Fruit fly (Drosophila melanogaster): Measurements from ENCODE around the gene Hex-t2.

The Hex-t2 gene

DNA sequence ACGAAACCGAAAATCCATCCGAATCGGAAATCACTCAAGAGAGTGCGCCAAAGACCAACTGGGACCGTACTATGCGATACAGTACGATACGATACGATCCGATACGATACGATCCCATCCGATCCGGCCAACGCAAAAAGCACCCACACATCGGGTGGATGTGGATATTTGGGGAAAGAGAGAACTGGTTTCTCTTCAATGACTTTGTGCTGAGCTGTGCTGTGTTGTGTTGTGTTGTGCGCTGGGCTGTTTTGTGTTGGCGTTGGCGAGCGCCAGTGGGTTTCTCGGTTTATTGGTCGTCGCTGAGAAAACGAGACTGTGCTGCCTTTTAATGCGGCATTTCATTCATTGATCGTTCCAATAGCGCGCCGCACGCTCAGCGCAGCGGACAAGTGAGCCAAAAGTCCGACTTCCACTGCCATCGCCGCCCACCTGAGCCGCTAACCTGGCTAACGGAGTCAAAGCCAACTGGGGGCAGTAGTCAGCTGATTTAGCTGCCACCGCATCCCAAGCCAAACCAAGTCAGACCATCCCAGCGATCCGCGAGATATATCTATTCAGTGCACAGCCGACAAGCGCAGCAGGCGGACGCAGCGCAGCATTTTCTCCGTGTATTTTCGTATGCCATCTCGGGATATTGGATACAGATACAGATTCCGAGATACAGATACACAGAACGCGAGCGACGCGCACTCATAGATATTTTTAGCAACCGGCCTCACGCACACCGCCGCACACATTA is 9.8 kb upstream of the Hex-t2 start, which contains the start of gene tx:
Gene tx, plus strand, starts transcription at position 324 of the 742 bp plus-strand sequence.
- TF ChIP-seq Dif (GFP tag; optimal IDR thresholded peaks at IDR 0.05; ENCODE audit: partially characterized antibody) (peak; percentile 82), Jra (GFP tag; optimal IDR thresholded peaks at IDR 0.05) (no peak), brk (GFP tag; optimal IDR thresholded peaks at IDR 0.05) (peak; percentile 9), GATAd (GFP tag; optimal IDR thresholded peaks at IDR 0.05) (no peak), Dfd (GFP tag; optimal IDR thresholded peaks at IDR 0.05) (no peak), CG32264 (GFP tag; optimal IDR thresholded peaks at IDR 0.05) (no peak), Abd-B (GFP tag; optimal IDR thresholded peaks at IDR 0.05) (no peak), dl (GFP tag; optimal IDR thresholded peaks at IDR 0.05; ENCODE audit: insufficient read depth in 1 of 2, partially characterized antibody in 2 of 2) (peak in 1 of 2 experiments; percentile 45), rgr (GFP tag; optimal IDR thresholded peaks at IDR 0.05) (no peak), ey (GFP tag; optimal IDR thresholded peaks at IDR 0.05) (no peak), lola (GFP tag; optimal IDR thresholded peaks at IDR 0.05) (no peak), Sp1 (GFP tag; optimal IDR thresholded peaks at IDR 0.05) (no peak), foxo (GFP tag; optimal IDR thresholded peaks at IDR 0.05) (no peak), Vsx2 (GFP tag; optimal IDR thresholded peaks at IDR 0.05; ENCODE audit: partially characterized antibody) (peak; percentile 72), Myc (optimal IDR thresholded peaks at IDR 0.05) (no peak), br (GFP tag; optimal IDR thresholded peaks at IDR 0.05) (no peak), Mio (GFP tag; optimal IDR thresholded peaks at IDR 0.05) (no peak), usp (GFP tag; optimal IDR thresholded peaks at IDR 0.05) (no peak), Rel (GFP tag; optimal IDR thresholded peaks at IDR 0.05) (no peak), Rel (tag; optimal IDR thresholded peaks at IDR 0.05) (no peak), dmrt93B (GFP tag; optimal IDR thresholded peaks at IDR 0.05) (no peak), dsf (GFP tag; optimal IDR thresholded peaks at IDR 0.05; ENCODE audit: borderline replicate concordance) (no peak), CG9705 (GFP tag; optimal IDR thresholded peaks at IDR 0.05) (no peak)

dm6 chr3R:26442609-26443180 is 7.8 kb upstream of the Hex-t2 start:
- TF ChIP-seq rgr (GFP tag; optimal IDR thresholded peaks at IDR 0.05) (peak; percentile 27), sv (GFP tag; optimal IDR thresholded peaks at IDR 0.05) (no peak), Sp1 (GFP tag; optimal IDR thresholded peaks at IDR 0.05) (peak; percentile 4), lola (GFP tag; optimal IDR thresholded peaks at IDR 0.05) (no peak), Jra (GFP tag; optimal IDR thresholded peaks at IDR 0.05) (no peak), OdsH (GFP tag; optimal IDR thresholded peaks at IDR 0.05) (no peak), sage (GFP tag; optimal IDR thresholded peaks at IDR 0.05) (no peak), Dfd (GFP tag; optimal IDR thresholded peaks at IDR 0.05) (no peak), h (GFP tag; optimal IDR thresholded peaks at IDR 0.05) (peak; percentile 43), jim (GFP tag; optimal IDR thresholded peaks at IDR 0.05) (no peak)

dm6 chr3R:26443343-26443742 is 7.1 kb upstream of the Hex-t2 start:
- no peak for TF ChIP-seq CrebA (GFP tag; optimal IDR thresholded peaks at IDR 0.05; ENCODE audit: borderline replicate concordance)
- TF ChIP-seq sage (GFP tag; optimal IDR thresholded peaks at IDR 0.05): no peak
- no peak for TF ChIP-seq Rel (GFP tag; optimal IDR thresholded peaks at IDR 0.05)
- TF ChIP-seq Rel (tag; optimal IDR thresholded peaks at IDR 0.05): no peak
- no peak for TF ChIP-seq tai (GFP tag; optimal IDR thresholded peaks at IDR 0.05)
- no peak for TF ChIP-seq Jra (GFP tag; optimal IDR thresholded peaks at IDR 0.05)
- TF ChIP-seq br (GFP tag; optimal IDR thresholded peaks at IDR 0.05): no peak
- no peak for TF ChIP-seq usp (GFP tag; optimal IDR thresholded peaks at IDR 0.05)
- TF ChIP-seq HLH106 (tag; optimal IDR thresholded peaks at IDR 0.05): no peak
- TF ChIP-seq CG32264 (GFP tag; optimal IDR thresholded peaks at IDR 0.05): no peak

- no peak for TF ChIP-seq jim (GFP tag; optimal IDR thresholded peaks at IDR 0.05)
- TF ChIP-seq woc (GFP tag; optimal IDR thresholded peaks at IDR 0.05): no peak
- TF ChIP-seq N (GFP tag; optimal IDR thresholded peaks at IDR 0.05): no peak
- TF ChIP-seq Myc (optimal IDR thresholded peaks at IDR 0.05): no peak
- no peak for TF ChIP-seq CG9705 (GFP tag; optimal IDR thresholded peaks at IDR 0.05)
- TF ChIP-seq CrebA (GFP tag; optimal IDR thresholded peaks at IDR 0.05; ENCODE audit: borderline replicate concordance): no peak
- TF ChIP-seq Hr83 (GFP tag; optimal IDR thresholded peaks at IDR 0.05; ENCODE audit: poor library complexity, severe bottlenecking): no peak
- TF ChIP-seq psq (GFP tag; optimal IDR thresholded peaks at IDR 0.05): no peak
Measured at dm6 chr3R:26443875-26444511, 6.5 kb upstream of the Hex-t2 start.

Measured in whole organism, wandering third instar larva.